Worm (Caenorhabditis elegans) whole organism, L4 larva: ENCODE data around the gene C18H9.6.

Experiments
- D1046.2 ChIP-seq: fragments of 200-800 bp; sonication (Bioruptor generic); IDR thresholded peaks from 2 replicates; pipeline ENCODE4 v1.3.6; 2022; ENCODE audit warnings: missing genetic modification characterization, missing compliant biosample characterization
- F26F4.8 ChIP-seq: fragments of 200-800 bp; sonication (Bioruptor generic); conservative IDR thresholded peaks from 2 replicates; pipeline ENCODE4 v1.3.6; 2022; ENCODE audit warnings: missing genetic modification characterization, missing compliant biosample characterization
- F37D6.2 ChIP-seq: sonication (generic microtip); optimal IDR thresholded peaks from 2 replicates; lab custom pipeline; 2016; ENCODE audit warnings: mild to moderate bottlenecking, missing genetic modification characterization, missing compliant biosample characterization
- T20F7.1 ChIP-seq: fragments of 200-800 bp; sonication (Bioruptor generic); optimal IDR thresholded peaks from 2 replicates; lab custom pipeline; 2018; ENCODE audit warnings: mild to moderate bottlenecking, missing genetic modification characterization, missing compliant biosample characterization
- Y105C5A.15 ChIP-seq: fragments of 200-800 bp; sonication (Bioruptor generic); IDR thresholded peaks from 2 replicates; pipeline ENCODE4 v1.3.6; 2022; ENCODE audit warnings: missing genetic modification characterization, missing compliant biosample characterization
- aha-1 ChIP-seq: fragments of 150-350 bp; peaks from one replicate; lab custom pipeline; 2014; ENCODE audit warnings: missing biosample characterization, missing genetic modification characterization
- ama-1 ChIP-seq: fragments of 150-350 bp; optimal IDR thresholded peaks from 2 replicates; lab custom pipeline; 2014; ENCODE audit warnings: inconsistent platforms, mixed read lengths
- arid-1 ChIP-seq: fragments of 200-800 bp; sonication (Bioruptor generic); conservative IDR thresholded peaks from 2 replicates; pipeline ENCODE4 v1.3.6; 2022; ENCODE audit warnings: missing genetic modification reagents, missing genetic modification characterization, missing compliant biosample characterization
- ceh-20 ChIP-seq: fragments of 200-800 bp; sonication (Bioruptor generic); IDR thresholded peaks from 2 replicates; pipeline ENCODE4 v1.3.6; 2022; ENCODE audit warnings: missing genetic modification reagents, missing genetic modification characterization, missing compliant biosample characterization
- ceh-28 ChIP-seq: fragments of 150-350 bp; optimal IDR thresholded peaks from 2 replicates; lab custom pipeline; 2014; ENCODE audit warnings: missing biosample characterization, missing genetic modification reagents, missing genetic modification characterization
- ceh-62 ChIP-seq: sonication (generic microtip); optimal IDR thresholded peaks from 2 replicates; lab custom pipeline; 2017; ENCODE audit warnings: missing biosample characterization, missing genetic modification characterization
- cey-2 ChIP-seq: sonication (generic microtip); optimal IDR thresholded peaks from 3 replicates; lab custom pipeline; 2017; ENCODE audit warnings: missing genetic modification characterization, mild to moderate bottlenecking, missing compliant biosample characterization, antibody characterized with exemption, borderline replicate concordance; ENCODE audit not compliant: insufficient read depth
- daf-12 ChIP-seq: fragments of 150-350 bp; optimal IDR thresholded peaks from 2 replicates; lab custom pipeline; 2014; ENCODE audit warnings: missing biosample characterization, missing genetic modification reagents, missing genetic modification characterization
- daf-8 ChIP-seq: fragments of 200-800 bp; sonication (Bioruptor generic); IDR thresholded peaks from 2 replicates; pipeline ENCODE4 v1.3.6; 2022; ENCODE audit warnings: missing genetic modification characterization, missing compliant biosample characterization
- dmd-6 ChIP-seq: fragments of 200-800 bp; sonication (Bioruptor generic); IDR thresholded peaks from 2 replicates; pipeline ENCODE4 v1.3.6; 2022; ENCODE audit warnings: missing genetic modification reagents, missing genetic modification characterization, missing compliant biosample characterization
- dpl-1 ChIP-seq: fragments of 150-350 bp; optimal IDR thresholded peaks from 2 replicates; lab custom pipeline; 2014; ENCODE audit warnings: missing biosample characterization, missing genetic modification reagents, missing genetic modification characterization
- dve-1 ChIP-seq: sonication (generic microtip); optimal IDR thresholded peaks from 2 replicates; lab custom pipeline; 2017; ENCODE audit warnings: antibody characterized with exemption, mild to moderate bottlenecking, missing genetic modification characterization, missing compliant biosample characterization; ENCODE audit not compliant: insufficient read depth
- egl-27 ChIP-seq: sonication (generic microtip); optimal IDR thresholded peaks from 3 replicates; lab custom pipeline; 2017; ENCODE audit warnings: missing biosample characterization, missing genetic modification reagents, missing genetic modification characterization
- egl-43 ChIP-seq: fragments of 200-800 bp; sonication (Bioruptor generic); IDR thresholded peaks from 2 replicates; pipeline ENCODE4 v1.3.6; 2022; ENCODE audit warnings: missing genetic modification reagents, missing genetic modification characterization, missing compliant biosample characterization
- hlh-11 ChIP-seq: fragments of 200-800 bp; sonication (Bioruptor generic); optimal IDR thresholded peaks from 2 replicates; lab custom pipeline; 2018; ENCODE audit warnings: mild to moderate bottlenecking, missing genetic modification characterization, missing compliant biosample characterization
- hlh-30 ChIP-seq: sonication (generic microtip); optimal IDR thresholded peaks from 2 replicates; lab custom pipeline; 2017; ENCODE audit warnings: antibody characterized with exemption, mild to moderate bottlenecking, missing genetic modification characterization, missing compliant biosample characterization; ENCODE audit not compliant: insufficient read depth
- lim-7 ChIP-seq: fragments of 200-800 bp; sonication (Bioruptor generic); IDR thresholded peaks from 2 replicates; pipeline ENCODE4 v1.3.6; 2022; ENCODE audit warnings: missing genetic modification characterization, missing compliant biosample characterization
- lin-1 ChIP-seq: fragments of 200-800 bp; sonication (Bioruptor generic); IDR thresholded peaks from 2 replicates; pipeline ENCODE4 v1.3.6; 2022; ENCODE audit warnings: missing genetic modification reagents, missing genetic modification characterization, missing compliant biosample characterization
- lin-15B ChIP-seq: fragments of 150-350 bp; sonication (generic microtip); optimal IDR thresholded peaks from 3 replicates; lab custom pipeline; 2014; ENCODE audit warnings: missing biosample characterization, missing genetic modification characterization
- lir-3 ChIP-seq: sonication (generic microtip); optimal IDR thresholded peaks from 2 replicates; lab custom pipeline; 2016; ENCODE audit warnings: mild to moderate bottlenecking, missing genetic modification characterization, missing compliant biosample characterization
- madf-5 ChIP-seq, 2 experiments: fragments of 200-800 bp; sonication (Bioruptor generic); IDR thresholded peaks; 2 replicates each; pipeline ENCODE4 v1.3.6; 2022; ENCODE audit warnings: missing compliant biosample characterization in 2 of 2, missing genetic modification characterization in 2 of 2
- mdl-1 ChIP-seq, 2 experiments: fragments of 150-350 bp in 1 of 2; sonication (generic microtip) in 1 of 2; optimal IDR thresholded peaks; 2 replicates each; lab custom pipeline; 2014 to 2017; ENCODE audit warnings: missing biosample characterization in 2 of 2, missing genetic modification characterization in 2 of 2
- mep-1 ChIP-seq: fragments of 150-350 bp; sonication (generic microtip); optimal IDR thresholded peaks from 3 replicates; lab custom pipeline; 2014; ENCODE audit warnings: missing biosample characterization, missing genetic modification characterization
- mxl-2 ChIP-seq: fragments of 200-800 bp; sonication (Bioruptor generic); conservative IDR thresholded peaks from 2 replicates; pipeline ENCODE4 v1.3.6; 2022; ENCODE audit warnings: missing genetic modification reagents, missing genetic modification characterization, missing compliant biosample characterization
- nhr-237 ChIP-seq: sonication (generic microtip); optimal IDR thresholded peaks from 2 replicates; lab custom pipeline; 2017; ENCODE audit warnings: missing biosample characterization, missing genetic modification characterization
- nhr-28 ChIP-seq: fragments of 150-350 bp; optimal IDR thresholded peaks from 2 replicates; lab custom pipeline; 2014; ENCODE audit warnings: missing biosample characterization, missing genetic modification characterization
- nhr-48 ChIP-seq: sonication (generic microtip); optimal IDR thresholded peaks from 2 replicates; lab custom pipeline; 2016; ENCODE audit warnings: mild to moderate bottlenecking, missing genetic modification characterization, missing compliant biosample characterization
- php-3 ChIP-seq: fragments of 200-800 bp; sonication (Bioruptor generic); IDR thresholded peaks from 2 replicates; pipeline ENCODE4 v1.3.6; 2022; ENCODE audit warnings: missing genetic modification reagents, missing genetic modification characterization, missing compliant biosample characterization
- pqm-1 ChIP-seq: sonication (generic microtip); optimal IDR thresholded peaks from 2 replicates; lab custom pipeline; 2017; ENCODE audit warnings: missing biosample characterization, missing genetic modification characterization
- rbr-2 ChIP-seq: sonication (generic microtip); optimal IDR thresholded peaks from 2 replicates; lab custom pipeline; 2016; ENCODE audit warnings: missing genotype, missing genetic modification characterization, missing compliant biosample characterization
- skn-1 ChIP-seq: fragments of 150-350 bp; optimal IDR thresholded peaks from 2 replicates; lab custom pipeline; 2014; ENCODE audit warnings: missing biosample characterization, missing genetic modification characterization
- snpc-4 ChIP-seq: fragments of 150-350 bp; optimal IDR thresholded peaks from 2 replicates; lab custom pipeline; 2014; ENCODE audit warnings: missing biosample characterization, missing genetic modification characterization
- tag-97 ChIP-seq: fragments of 200-800 bp; sonication (Bioruptor generic); IDR thresholded peaks from 2 replicates; pipeline ENCODE4 v1.3.6; 2022; ENCODE audit warnings: missing genetic modification characterization, missing compliant biosample characterization
- tra-1 ChIP-seq: fragments of 200-800 bp; sonication (Bioruptor generic); IDR thresholded peaks from 2 replicates; pipeline ENCODE4 v1.3.6; 2022; ENCODE audit warnings: missing genetic modification reagents, missing genetic modification characterization, missing compliant biosample characterization
- unc-39 ChIP-seq: sonication (generic microtip); optimal IDR thresholded peaks from 2 replicates; lab custom pipeline; 2017; ENCODE audit warnings: missing biosample characterization, missing genetic modification characterization

C18H9.6 gene

DNA sequence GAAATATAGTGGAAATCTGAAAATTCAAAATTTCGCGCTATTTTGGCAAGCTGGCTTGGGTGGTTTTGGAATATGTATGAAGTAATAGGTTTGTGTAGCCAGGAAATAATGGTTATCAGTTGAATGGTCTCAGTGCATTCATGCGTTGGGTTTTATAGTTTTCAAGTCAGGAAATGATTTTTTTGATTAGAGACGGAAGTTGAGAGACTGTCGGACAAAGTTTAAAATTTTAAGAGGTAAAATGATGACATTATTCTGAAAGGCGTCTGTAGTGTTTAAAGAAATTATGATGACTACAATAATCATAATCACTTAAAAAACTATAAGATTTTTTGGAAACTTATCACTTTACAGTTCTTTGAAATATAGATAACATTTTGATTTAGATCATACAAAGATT lies at the start of gene C18H9.6:
C18H9.6 (minus strand) TSS at position 129 of the 400 bp plus-strand sequence.
- peak; percentile 79 for TF ChIP-seq php-3
- TF ChIP-seq nhr-48 = peak; percentile 57
- peak; percentile 77 for TF ChIP-seq lin-1 (GFP tag; lab: Robert Waterston, UW)
- peak; percentile 80 for TF ChIP-seq dve-1 (tag; lab: Kevin White, UChicago)
- TF ChIP-seq dmd-6 (GFP tag; lab: Robert Waterston, UW) = peak; percentile 91
- TF ChIP-seq arid-1 = no peak
- no peak for TF ChIP-seq rbr-2 (tag; lab: Kevin White, UChicago)
- TF ChIP-seq daf-8 (GFP tag; lab: Robert Waterston, UW) = no peak
- peak; percentile 1 for TF ChIP-seq T20F7.1
- TF ChIP-seq pqm-1 (tag; lab: Kevin White, UChicago) = peak; percentile 73
- TF ChIP-seq hlh-11 = peak; percentile 58
- peak; percentile 83 for TF ChIP-seq nhr-28 (tag; lab: Kevin White, UChicago)
- TF ChIP-seq cey-2 (tag; lab: Kevin White, UChicago) = no peak

DNA sequence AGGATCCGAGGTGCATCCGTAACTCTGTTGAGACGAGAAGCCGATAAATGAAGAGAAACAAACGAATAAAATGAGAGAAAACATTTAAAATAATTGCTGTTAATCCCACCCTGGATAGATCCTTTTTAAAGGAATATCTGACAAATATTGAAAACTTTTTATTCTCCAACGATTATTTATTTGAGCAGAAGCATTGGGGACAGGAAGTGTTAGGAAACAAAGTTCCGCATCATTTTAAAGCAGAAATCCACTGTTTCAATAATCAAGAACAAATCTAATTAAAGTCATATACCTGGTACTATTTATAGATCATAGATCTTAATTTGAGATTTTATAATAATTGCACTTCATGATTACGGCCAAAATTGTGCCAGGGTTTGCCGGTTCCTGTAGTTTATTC lies 49.5 kb upstream of the C18H9.6 start, which contains the start of gene F41G3.20:
F41G3.20 (minus strand) TSS at position 101 of the 400 bp plus-strand sequence.
- TF ChIP-seq lim-7 (GFP tag; lab: Robert Waterston, UW) (no peak), tag-97 (GFP tag; lab: Robert Waterston, UW) (no peak), lin-15B (tag; lab: Kevin White, UChicago) (no peak), egl-27 (tag; lab: Kevin White, UChicago) (no peak), skn-1 (tag; lab: Kevin White, UChicago) (no peak), lin-1 (GFP tag; lab: Robert Waterston, UW) (no peak), dpl-1 (no peak), egl-43 (GFP tag; lab: Robert Waterston, UW) (no peak), ama-1 (lab: Kevin White, UChicago) (no peak), mdl-1 (tag; optimal IDR thresholded peaks at IDR 0.05; lab: Kevin White, UChicago) (no peak), F26F4.8 (no peak), rbr-2 (tag; lab: Kevin White, UChicago) (no peak), hlh-30 (tag; lab: Kevin White, UChicago) (no peak), lir-3 (tag; lab: Kevin White, UChicago) (no peak)
- TF ChIP-seq, all 104 proteins: peak for 0

ce11 chrII:6749422-6749821 lies 48.0 kb upstream of the C18H9.6 start, which contains the start of gene F41G3.10:
Gene F41G3.10 (minus strand): TSS chrII:6749522.
- TF ChIP-seq nhr-237 (no peak), mxl-2 (GFP tag; lab: Robert Waterston, UW) (no peak), madf-5 (GFP tag; IDR thresholded peaks at IDR 0.05; lab: Robert Waterston, UW) (no peak), Y105C5A.15 (GFP tag; lab: Robert Waterston, UW) (no peak), F37D6.2 (no peak), aha-1 (no peak), rbr-2 (tag; lab: Kevin White, UChicago) (no peak)

DNA sequence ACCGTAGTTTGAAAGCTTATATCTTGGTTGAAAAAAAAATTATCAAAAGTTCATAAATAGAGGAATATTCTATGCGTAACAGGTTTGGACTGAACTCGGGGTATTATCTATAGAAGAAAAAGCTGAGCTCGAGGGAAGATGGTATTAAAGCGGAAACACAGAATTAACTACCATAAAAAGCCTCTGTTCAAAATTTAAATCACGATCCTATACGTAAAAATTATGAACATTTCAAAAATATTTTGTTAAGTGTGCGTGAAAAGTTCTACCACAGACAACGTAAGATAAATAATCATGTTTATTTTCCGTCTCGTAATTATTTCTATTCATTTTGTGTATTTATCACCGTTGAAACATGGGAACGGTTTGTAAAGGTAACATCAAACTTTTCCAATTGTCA lies 45.0 kb upstream of the C18H9.6 start, which contains the start of gene F41G3.5:
F41G3.5 (plus strand) TSS at position 301 of the 400 bp plus-strand sequence.
- TF ChIP-seq snpc-4 (tag; lab: Kevin White, UChicago) = no peak
- TF ChIP-seq lir-3 (tag; lab: Kevin White, UChicago) = no peak
- no peak for TF ChIP-seq tra-1 (GFP tag; lab: Robert Waterston, UW)
- TF ChIP-seq ceh-28 (tag; lab: Kevin White, UChicago) = no peak
- no peak for TF ChIP-seq egl-43 (GFP tag; lab: Robert Waterston, UW)
- no peak for TF ChIP-seq madf-5 (GFP tag; IDR thresholded peaks at IDR 0.05; lab: Robert Waterston, UW)
- TF ChIP-seq mep-1 (tag; lab: Kevin White, UChicago) = no peak
- no peak for TF ChIP-seq ceh-62 (tag; lab: Kevin White, UChicago)
- TF ChIP-seq D1046.2 (GFP tag; lab: Robert Waterston, UW) = no peak
- TF ChIP-seq unc-39 (tag; lab: Kevin White, UChicago) = no peak
- TF ChIP-seq daf-12 (tag; lab: Kevin White, UChicago) = no peak
- TF ChIP-seq ceh-20 = no peak
